Fruit fly (Drosophila melanogaster) whole organism, embryonic: ENCODE data around the gene CG33703.

Source experiments
- Atf-2 ChIP-seq: fragments of 200-800 bp; sonication (Bioruptor generic); optimal IDR thresholded peaks from 2 replicates; lab custom pipeline; 2016; ENCODE audit warnings: missing biosample characterization, missing genetic modification characterization
- CG11504 ChIP-seq: fragments of 200-800 bp; sonication (Bioruptor generic); optimal IDR thresholded peaks from 3 replicates; lab custom pipeline; 2019; ENCODE audit warnings: missing biosample characterization, mild to moderate bottlenecking, missing genetic modification characterization, moderate library complexity
- CG13624 ChIP-seq: fragments of 200-800 bp; sonication (Bioruptor generic); optimal IDR thresholded peaks from 2 replicates; lab custom pipeline; 2016; ENCODE audit warnings: missing biosample characterization, missing genetic modification characterization
- CG13894 ChIP-seq: fragments of 200-800 bp; sonication (Bioruptor generic); optimal IDR thresholded peaks from 3 replicates; lab custom pipeline; 2018; ENCODE audit warnings: missing biosample characterization, mild to moderate bottlenecking, missing genetic modification characterization, moderate library complexity
- CG14667 ChIP-seq: fragments of 200-800 bp; sonication (Bioruptor generic); IDR thresholded peaks from 2 replicates; pipeline ENCODE4 v1.3.6; 2022; ENCODE audit warnings: missing biosample characterization, missing genetic modification characterization
- CG14710 ChIP-seq: fragments of 200-800 bp; sonication (Bioruptor generic); optimal IDR thresholded peaks from 3 replicates; lab custom pipeline; 2019; ENCODE audit warnings: missing biosample characterization, mild to moderate bottlenecking, missing genetic modification characterization, moderate library complexity
- CG15601 ChIP-seq: fragments of 200-800 bp; sonication (Bioruptor generic); optimal IDR thresholded peaks from 3 replicates; lab custom pipeline; 2019; ENCODE audit warnings: missing biosample characterization, mild to moderate bottlenecking, missing genetic modification characterization, moderate library complexity
- CG1603 ChIP-seq: fragments of 200-800 bp; sonication (Bioruptor generic); optimal IDR thresholded peaks from 2 replicates; lab custom pipeline; 2019; ENCODE audit warnings: missing biosample characterization, mild to moderate bottlenecking, missing genetic modification characterization, moderate library complexity
- CG17568 ChIP-seq: fragments of 200-800 bp; sonication (Bioruptor generic); optimal IDR thresholded peaks from 2 replicates; lab custom pipeline; 2018; ENCODE audit warnings: missing biosample characterization, mild to moderate bottlenecking, missing genetic modification characterization, moderate library complexity
- CG17802 ChIP-seq: fragments of 200-800 bp; sonication (Bioruptor generic); optimal IDR thresholded peaks from 2 replicates; lab custom pipeline; 2018; ENCODE audit warnings: missing biosample characterization, mild to moderate bottlenecking, missing genetic modification characterization, moderate library complexity
- CG17912 ChIP-seq: fragments of 200-800 bp; sonication (Bioruptor generic); optimal IDR thresholded peaks from 2 replicates; lab custom pipeline; 2018; ENCODE audit warnings: missing biosample characterization, mild to moderate bottlenecking, missing genetic modification characterization
- CG31224 ChIP-seq: fragments of 200-800 bp; sonication (Bioruptor generic); IDR thresholded peaks from 2 replicates; pipeline ENCODE4 v1.3.6; 2022; ENCODE audit warnings: missing biosample characterization, missing genetic modification characterization
- CG3163 ChIP-seq: fragments of 200-800 bp; sonication (Bioruptor generic); optimal IDR thresholded peaks from 3 replicates; lab custom pipeline; 2016; ENCODE audit warnings: missing biosample characterization, missing genetic modification characterization
- CG4282 ChIP-seq: fragments of 200-800 bp; sonication (Bioruptor generic); optimal IDR thresholded peaks from 2 replicates; lab custom pipeline; 2016; ENCODE audit warnings: missing biosample characterization, missing genetic modification characterization
- CG7271 ChIP-seq: fragments of 200-800 bp; sonication (Bioruptor generic); optimal IDR thresholded peaks from 2 replicates; lab custom pipeline; 2018; ENCODE audit warnings: missing biosample characterization, mild to moderate bottlenecking, missing genetic modification characterization, moderate library complexity
- CG8388 ChIP-seq: fragments of 200-800 bp; sonication (Bioruptor generic); optimal IDR thresholded peaks from 2 replicates; lab custom pipeline; 2019; ENCODE audit warnings: missing biosample characterization, mild to moderate bottlenecking, missing genetic modification characterization, moderate library complexity
- CrebB ChIP-seq: fragments of 200-800 bp; sonication (Bioruptor generic); optimal IDR thresholded peaks from 3 replicates; lab custom pipeline; 2018; ENCODE audit warnings: missing biosample characterization, mild to moderate bottlenecking, missing genetic modification characterization
- Eip74EF ChIP-seq, 2 experiments: fragments of 200-800 bp in 1 of 2; fragments of >200 bp in 1 of 2; sonication (Bioruptor generic) in 1 of 2; optimal IDR thresholded peaks; 2 replicates each; lab custom pipeline; 2017 to 2019; ENCODE audit warnings: missing biosample characterization in 2 of 2, missing genetic modification characterization in 2 of 2, mild to moderate bottlenecking in 1 of 2, moderate library complexity in 1 of 2
- Hr78 ChIP-seq, 2 experiments: fragments of 200-800 bp in 1 of 2; fragments of >200 bp in 1 of 2; sonication (Bioruptor generic) in 1 of 2; optimal IDR thresholded peaks; 2 replicates each; lab custom pipeline; 2017 to 2019; ENCODE audit warnings: missing biosample characterization in 2 of 2, missing genetic modification characterization in 2 of 2, mild to moderate bottlenecking in 1 of 2, moderate library complexity in 1 of 2
- Max ChIP-seq: fragments of 200-800 bp; sonication (Bioruptor generic); optimal IDR thresholded peaks from 2 replicates; lab custom pipeline; 2016; ENCODE audit warnings: missing biosample characterization, mild to moderate bottlenecking, missing genetic modification characterization
- Mes4 ChIP-seq: fragments of 200-800 bp; sonication (Bioruptor generic); optimal IDR thresholded peaks from 2 replicates; lab custom pipeline; 2016; ENCODE audit warnings: missing biosample characterization, missing genetic modification characterization
- NC2β ChIP-seq: fragments of 200-800 bp; sonication (Bioruptor generic); optimal IDR thresholded peaks from 2 replicates; lab custom pipeline; 2016; ENCODE audit warnings: missing biosample characterization, missing genetic modification characterization
- NFAT ChIP-seq: fragments of 200-800 bp; sonication (Bioruptor generic); IDR thresholded peaks from 2 replicates; pipeline ENCODE4 v1.3.6; 2022; ENCODE audit warnings: missing biosample characterization, missing genetic modification characterization
- Nf-YC ChIP-seq: fragments of 200-800 bp; optimal IDR thresholded peaks from 3 replicates; lab custom pipeline; 2019; ENCODE audit warnings: missing biosample characterization, mild to moderate bottlenecking, missing genetic modification characterization, moderate library complexity
- Ptx1 ChIP-seq: fragments of 200-800 bp; sonication (Bioruptor generic); IDR thresholded peaks from 2 replicates; pipeline ENCODE4 v1.3.6; 2022; ENCODE audit warnings: missing biosample characterization, missing genetic modification characterization
- Ssrp ChIP-seq: fragments of 200-800 bp; sonication (Bioruptor generic); optimal IDR thresholded peaks from 2 replicates; lab custom pipeline; 2018; ENCODE audit warnings: missing biosample characterization, mild to moderate bottlenecking, missing genetic modification characterization, moderate library complexity
- Xrp1 ChIP-seq: fragments of 200-800 bp; sonication (Bioruptor generic); IDR thresholded peaks from 2 replicates; pipeline ENCODE4 v1.3.6; 2022; ENCODE audit warnings: missing biosample characterization, missing genetic modification characterization
- ab ChIP-seq: fragments of 200-800 bp; sonication (Bioruptor generic); optimal IDR thresholded peaks from 2 replicates; lab custom pipeline; 2016; ENCODE audit warnings: missing biosample characterization, missing genetic modification characterization
- btn ChIP-seq: fragments of 200-800 bp; sonication (Bioruptor generic); optimal IDR thresholded peaks from 2 replicates; lab custom pipeline; 2016; ENCODE audit warnings: missing biosample characterization, missing genetic modification characterization
- caup ChIP-seq: fragments of 200-800 bp; sonication (Bioruptor generic); optimal IDR thresholded peaks from 3 replicates; lab custom pipeline; 2017; ENCODE audit warnings: missing biosample characterization, mild to moderate bottlenecking, missing genetic modification characterization, moderate library complexity; ENCODE audit not compliant: severe bottlenecking
- chif ChIP-seq, 2 experiments: fragments of 200-800 bp; sonication (Bioruptor generic); optimal IDR thresholded peaks; 3 replicates each; lab custom pipeline; 2016; ENCODE audit warnings: missing biosample characterization in 2 of 2, missing genetic modification characterization in 2 of 2
- ci ChIP-seq: fragments of 200-800 bp; sonication (Bioruptor generic); IDR thresholded peaks from 3 replicates; pipeline ENCODE4 v1.3.6; 2022; ENCODE audit warnings: missing biosample characterization, missing genetic modification characterization
- esg ChIP-seq: fragments of 200-800 bp; sonication (Bioruptor generic); conservative IDR thresholded peaks from 2 replicates; pipeline ENCODE4 v1.3.6; 2022; ENCODE audit warnings: missing biosample characterization, missing genetic modification characterization
- eyg ChIP-seq: fragments of 200-800 bp; sonication (Bioruptor generic); optimal IDR thresholded peaks from 3 replicates; lab custom pipeline; 2016; ENCODE audit warnings: missing biosample characterization, missing genetic modification characterization
- gcm ChIP-seq: fragments of 200-800 bp; sonication (Bioruptor generic); optimal IDR thresholded peaks from 2 replicates; lab custom pipeline; 2019; ENCODE audit warnings: missing biosample characterization, mild to moderate bottlenecking, missing genetic modification characterization, moderate library complexity
- gem ChIP-seq: fragments of 200-800 bp; sonication (Bioruptor generic); optimal IDR thresholded peaks from 2 replicates; lab custom pipeline; 2019; ENCODE audit warnings: missing biosample characterization, mild to moderate bottlenecking, missing genetic modification characterization, moderate library complexity
- h ChIP-seq: fragments of >200 bp; optimal IDR thresholded peaks from 2 replicates; lab custom pipeline; 2017
- kay ChIP-seq: fragments of 200-800 bp; sonication (Bioruptor generic); optimal IDR thresholded peaks from 2 replicates; lab custom pipeline; 2016; ENCODE audit warnings: missing biosample characterization, missing genetic modification characterization
- klu ChIP-seq: fragments of 200-800 bp; sonication (Bioruptor generic); IDR thresholded peaks from 2 replicates; pipeline ENCODE4 v1.3.6; 2022; ENCODE audit warnings: missing biosample characterization, missing genetic modification characterization
- peb ChIP-seq: fragments of 200-800 bp; sonication (Bioruptor generic); IDR thresholded peaks from 2 replicates; pipeline ENCODE4 v1.3.6; 2022; ENCODE audit warnings: missing biosample characterization, missing genetic modification characterization
- phol ChIP-seq: fragments of 200-800 bp; sonication (Bioruptor generic); optimal IDR thresholded peaks from 3 replicates; lab custom pipeline; 2018; ENCODE audit warnings: missing biosample characterization, mild to moderate bottlenecking, missing genetic modification characterization, moderate library complexity
- pros ChIP-seq: fragments of 200-800 bp; sonication (Bioruptor generic); optimal IDR thresholded peaks from 3 replicates; lab custom pipeline; 2019; ENCODE audit warnings: missing biosample characterization, mild to moderate bottlenecking, missing genetic modification characterization, moderate library complexity
- run ChIP-seq: fragments of 200-800 bp; sonication (Bioruptor generic); optimal IDR thresholded peaks from 3 replicates; lab custom pipeline; 2018; ENCODE audit warnings: missing biosample characterization, mild to moderate bottlenecking, missing genetic modification characterization
- schlank ChIP-seq: fragments of 200-800 bp; sonication (Bioruptor generic); optimal IDR thresholded peaks from 2 replicates; lab custom pipeline; 2018; ENCODE audit warnings: missing biosample characterization, mild to moderate bottlenecking, missing genetic modification characterization
- sens-2 ChIP-seq: fragments of 200-800 bp; sonication (Bioruptor generic); IDR thresholded peaks from 2 replicates; pipeline ENCODE4 v1.3.6; 2022; ENCODE audit warnings: missing biosample characterization, missing genetic modification characterization
- sim ChIP-seq: fragments of 200-800 bp; sonication (Bioruptor generic); IDR thresholded peaks from 2 replicates; pipeline ENCODE4 v1.3.6; 2022; ENCODE audit warnings: missing biosample characterization, missing genetic modification characterization
- ssp ChIP-seq: fragments of 200-800 bp; sonication (Bioruptor generic); IDR thresholded peaks from 2 replicates; pipeline ENCODE4 v1.3.6; 2022; ENCODE audit warnings: missing biosample characterization, missing genetic modification characterization
- tna ChIP-seq: fragments of 200-800 bp; sonication (Bioruptor generic); IDR thresholded peaks from 2 replicates; pipeline ENCODE4 v1.3.6; 2022; ENCODE audit warnings: missing biosample characterization, missing genetic modification characterization; ENCODE audit not compliant: partially characterized antibody
- tup ChIP-seq: fragments of 200-800 bp; sonication (Bioruptor generic); optimal IDR thresholded peaks from 2 replicates; lab custom pipeline; 2016; ENCODE audit warnings: missing biosample characterization, mild to moderate bottlenecking, missing genetic modification characterization, moderate library complexity
- zen ChIP-seq: fragments of 200-800 bp; sonication (Bioruptor generic); optimal IDR thresholded peaks from 3 replicates; lab custom pipeline; 2018; ENCODE audit warnings: missing biosample characterization, mild to moderate bottlenecking, missing genetic modification characterization, moderate library complexity

Gene CG33703

dm6 chr3L:9468261-9468890 is 44.1 kb downstream of the CG33703 start (continued):
- TF ChIP-seq NFAT (GFP tag; lab: Robert Waterston, UW) (no peak), Max (peak; percentile 14), CG3163 (no peak), tup (no peak), CG17912 (GFP tag; lab: Kevin White, UChicago) (no peak), Mes4 (GFP tag; lab: Kevin White, UChicago) (no peak), sens-2 (GFP tag; lab: Robert Waterston, UW) (no peak), schlank (tag; lab: Kevin White, UChicago) (no peak), Nf-YC (tag; lab: Kevin White, UChicago) (no peak), CG15601 (tag; lab: Kevin White, UChicago) (no peak), CG7271 (tag; lab: Kevin White, UChicago) (no peak), Hr78 (GFP tag; optimal IDR thresholded peaks at IDR 0.05; lab: Kevin White, UChicago) (no peak), btn (GFP tag; lab: Kevin White, UChicago) (no peak), pros (GFP tag; lab: Kevin White, UChicago) (no peak), Ptx1 (GFP tag; lab: Robert Waterston, UW) (no peak; the same call in 1 of the 2 replicates), CG14667 (GFP tag; lab: Robert Waterston, UW) (no peak), ssp (GFP tag; lab: Robert Waterston, UW) (no peak), NC2β (GFP tag; lab: Kevin White, UChicago) (no peak), CG17568 (GFP tag; lab: Kevin White, UChicago) (no peak), eyg (GFP tag; lab: Kevin White, UChicago) (no peak), esg (GFP tag; lab: Robert Waterston, UW) (no peak), gcm (GFP tag; lab: Kevin White, UChicago) (no peak), CG31224 (GFP tag; lab: Robert Waterston, UW) (no peak), CG13894 (tag; lab: Kevin White, UChicago) (no peak), Ssrp (tag; lab: Kevin White, UChicago) (peak; percentile 34), Eip74EF (GFP tag; optimal IDR thresholded peaks at IDR 0.05; lab: Kevin White, UChicago) (peak in 1 of 2 experiments; percentile 17), caup (GFP tag; lab: Kevin White, UChicago) (peak; percentile 30), CG8388 (no peak), CG14710 (tag; lab: Kevin White, UChicago) (no peak), CG13624 (GFP tag; lab: Kevin White, UChicago) (no peak), CG17802 (tag; lab: Kevin White, UChicago) (no peak), CG11504 (tag; lab: Kevin White, UChicago) (peak; percentile 66), gem (tag; lab: Kevin White, UChicago) (peak; percentile 58), CrebB (tag; lab: Kevin White, UChicago) (no peak), h (lab: Kevin White, UChicago) (no peak), run (tag; lab: Kevin White, UChicago) (no peak), ci (GFP tag; lab: Robert Waterston, UW) (no peak), Atf-2 (GFP tag; lab: Kevin White, UChicago) (no peak), klu (GFP tag; lab: Robert Waterston, UW) (no peak), kay (GFP tag; lab: Kevin White, UChicago) (no peak), CG1603 (tag; lab: Kevin White, UChicago) (no peak), zen (tag; lab: Kevin White, UChicago) (no peak), Xrp1 (GFP tag; lab: Robert Waterston, UW) (no peak), phol (tag; lab: Kevin White, UChicago) (peak; percentile 59), peb (GFP tag; lab: Robert Waterston, UW) (no peak), ab (GFP tag; lab: Kevin White, UChicago) (no peak), CG4282 (GFP tag; lab: Kevin White, UChicago) (no peak), sim (GFP tag; lab: Robert Waterston, UW) (no peak), chif (GFP tag; optimal IDR thresholded peaks at IDR 0.05; lab: Kevin White, UChicago) (peak in 1 of 2 experiments; percentile 9), tna (GFP tag; lab: Robert Waterston, UW) (no peak)
